Worm (Caenorhabditis elegans): ENCODE results near the gene hcp-2.

- no peak for TF ChIP-seq ztf-29 (GFP tag; IDR thresholded peaks at IDR 0.05)
- TF ChIP-seq T22C8.4 (GFP tag; IDR thresholded peaks at IDR 0.05) = no peak
These were observed 16.5 kb upstream of the hcp-2 start, which contains the start of gene idpc-3 for ce11 chrV:9629114-9629513.

All from whole organism, midembryonic.